Worm (Caenorhabditis elegans) whole organism, L2 larva: ENCODE measurements around the gene T01D3.6.

Experiments used
- C34F6.9 ChIP-seq: fragments of 150-350 bp; optimal IDR thresholded peaks from 2 replicates; lab custom pipeline; 2014; ENCODE audit warnings: missing biosample characterization, missing genetic modification characterization
- F13H6.1 ChIP-seq: sonication (generic microtip); optimal IDR thresholded peaks from 2 replicates; lab custom pipeline; 2016; ENCODE audit warnings: missing genetic modification characterization, missing compliant biosample characterization
- R02D3.7 ChIP-seq: fragments of 150-350 bp; optimal IDR thresholded peaks from 2 replicates; lab custom pipeline; 2014; ENCODE audit warnings: missing biosample characterization, missing genetic modification characterization
- Y55F3AM.14 ChIP-seq: fragments of 200-800 bp; sonication (Bioruptor generic); optimal IDR thresholded peaks from 2 replicates; lab custom pipeline; 2018; ENCODE audit warnings: mild to moderate bottlenecking, missing genetic modification characterization, missing compliant biosample characterization
- alr-1 ChIP-seq: fragments of 150-350 bp; optimal IDR thresholded peaks from 2 replicates; lab custom pipeline; 2014; ENCODE audit warnings: missing biosample characterization, missing genetic modification characterization
- ama-1 ChIP-seq: fragments of 150-350 bp; optimal IDR thresholded peaks from 2 replicates; lab custom pipeline; 2018; ENCODE audit warnings: inconsistent platforms
- ceh-16 ChIP-seq: fragments of 150-350 bp; optimal IDR thresholded peaks from 2 replicates; lab custom pipeline; 2014; ENCODE audit warnings: missing biosample characterization, missing genetic modification characterization
- ceh-82 ChIP-seq: fragments of 150-350 bp; optimal IDR thresholded peaks from 2 replicates; lab custom pipeline; 2014; ENCODE audit warnings: missing biosample characterization, missing genetic modification characterization
- crh-2 ChIP-seq: sonication (generic microtip); optimal IDR thresholded peaks from 2 replicates; lab custom pipeline; 2017; ENCODE audit warnings: missing biosample characterization, missing genetic modification characterization
- elt-1 ChIP-seq: fragments of 150-350 bp; optimal IDR thresholded peaks from 2 replicates; lab custom pipeline; 2014; ENCODE audit warnings: missing biosample characterization, missing genetic modification characterization
- elt-3 ChIP-seq: sonication (generic microtip); optimal IDR thresholded peaks from 2 replicates; lab custom pipeline; 2017; ENCODE audit warnings: missing biosample characterization, missing genetic modification characterization
- fos-1 ChIP-seq: fragments of 150-350 bp; optimal IDR thresholded peaks from 2 replicates; lab custom pipeline; 2014; ENCODE audit warnings: missing biosample characterization, missing genetic modification characterization
- gmeb-1 ChIP-seq: fragments of 150-350 bp; optimal IDR thresholded peaks from 2 replicates; lab custom pipeline; 2014; ENCODE audit warnings: missing biosample characterization, missing genetic modification characterization
- lin-11 ChIP-seq: fragments of 150-350 bp; sonication (generic microtip); optimal IDR thresholded peaks from 2 replicates; lab custom pipeline; 2014; ENCODE audit warnings: missing biosample characterization, missing genetic modification characterization, inconsistent platforms, mixed read lengths
- lsy-2 ChIP-seq, 2 experiments: fragments of 150-350 bp in 1 of 2; sonication (generic microtip) in 1 of 2; optimal IDR thresholded peaks; 2 replicates each; lab custom pipeline; 2014 to 2017; ENCODE audit warnings: missing biosample characterization in 2 of 2, missing genetic modification characterization in 2 of 2
- nhr-11 ChIP-seq: fragments of 150-350 bp; optimal IDR thresholded peaks from 2 replicates; lab custom pipeline; 2014; ENCODE audit warnings: missing biosample characterization, missing genetic modification characterization
- nhr-129 ChIP-seq: fragments of 150-350 bp; optimal IDR thresholded peaks from 2 replicates; lab custom pipeline; 2014; ENCODE audit warnings: missing biosample characterization, missing genetic modification characterization
- nhr-21 ChIP-seq: fragments of 150-350 bp; optimal IDR thresholded peaks from 2 replicates; lab custom pipeline; 2014; ENCODE audit warnings: missing biosample characterization, missing genetic modification characterization
- nhr-23 ChIP-seq: fragments of 150-350 bp; optimal IDR thresholded peaks from 2 replicates; lab custom pipeline; 2014; ENCODE audit warnings: missing biosample characterization, missing genetic modification reagents, missing genetic modification characterization
- nhr-237 ChIP-seq: fragments of 150-350 bp; optimal IDR thresholded peaks from 2 replicates; lab custom pipeline; 2014; ENCODE audit warnings: missing biosample characterization, missing genetic modification characterization
- nhr-25 ChIP-seq: fragments of 150-350 bp; sonication (generic microtip); optimal IDR thresholded peaks from 3 replicates; lab custom pipeline; 2014; ENCODE audit warnings: missing biosample characterization, missing genetic modification characterization
- nhr-6 ChIP-seq: fragments of 150-350 bp; optimal IDR thresholded peaks from 2 replicates; lab custom pipeline; 2014; ENCODE audit warnings: missing biosample characterization, missing genetic modification characterization
- nhr-77 ChIP-seq: fragments of 150-350 bp; optimal IDR thresholded peaks from 2 replicates; lab custom pipeline; 2014; ENCODE audit warnings: missing biosample characterization, missing genetic modification characterization
- peb-1 ChIP-seq: fragments of 150-350 bp; optimal IDR thresholded peaks from 2 replicates; lab custom pipeline; 2014; ENCODE audit warnings: missing biosample characterization, missing genetic modification characterization
- sem-4 ChIP-seq: fragments of 150-350 bp; optimal IDR thresholded peaks from 2 replicates; lab custom pipeline; 2014; ENCODE audit warnings: missing biosample characterization, missing genetic modification reagents, missing genetic modification characterization
- skn-1 ChIP-seq: sonication (generic microtip); optimal IDR thresholded peaks from 2 replicates; lab custom pipeline; 2017; ENCODE audit warnings: missing biosample characterization, missing genetic modification characterization
- sma-9 ChIP-seq, 2 experiments: fragments of 150-350 bp in 1 of 2; sonication (generic microtip) in 1 of 2; optimal IDR thresholded peaks; 2 replicates each; lab custom pipeline; 2014 to 2016; ENCODE audit warnings: missing genetic modification characterization in 2 of 2, mild to moderate bottlenecking in 1 of 2, missing biosample characterization in 1 of 2, missing compliant biosample characterization in 1 of 2, missing genetic modification reagents in 1 of 2, moderate library complexity in 1 of 2
- unc-55 ChIP-seq: fragments of 150-350 bp; sonication (generic microtip); optimal IDR thresholded peaks from 3 replicates; lab custom pipeline; 2014; ENCODE audit warnings: missing biosample characterization, missing genetic modification reagents, missing genetic modification characterization
- zag-1 ChIP-seq: fragments of 150-350 bp; optimal IDR thresholded peaks from 2 replicates; lab custom pipeline; 2014; ENCODE audit warnings: missing biosample characterization, missing genetic modification characterization
- ztf-1 ChIP-seq: fragments of 200-800 bp; sonication (Bioruptor generic); conservative IDR thresholded peaks from 2 replicates; pipeline ENCODE4 v1.3.6; 2022; ENCODE audit warnings: missing genetic modification characterization, missing compliant biosample characterization
- ztf-4 ChIP-seq: fragments of 150-350 bp; optimal IDR thresholded peaks from 2 replicates; lab custom pipeline; 2014; ENCODE audit warnings: missing biosample characterization, missing genetic modification characterization

T01D3.6 gene

DNA sequence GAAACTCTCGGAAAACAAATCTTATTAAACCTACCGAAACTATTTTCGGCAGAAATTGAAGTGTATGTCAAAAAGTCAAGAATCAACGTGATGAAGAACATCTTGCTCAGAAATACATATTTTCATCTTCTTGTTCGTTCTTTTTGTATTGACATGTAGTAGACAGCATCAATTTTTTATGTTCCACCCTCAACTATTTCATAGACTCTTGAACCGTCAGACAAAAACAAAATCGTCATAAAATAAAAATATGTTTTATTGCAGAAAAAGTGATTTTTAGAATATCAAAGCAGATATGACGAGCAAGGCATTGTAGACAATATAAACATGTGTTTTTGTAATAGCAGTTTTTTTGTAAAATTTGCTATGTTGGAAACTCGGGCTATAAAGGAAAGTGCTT, 8.2 kb downstream of the T01D3.6 start, which contains the start of gene F35E12.2:
Gene F35E12.2 (minus strand): TSS at position 101 of the 400 bp plus-strand sequence.
- no peak for TF ChIP-seq R02D3.7 (tag; lab: Kevin White, UChicago)
- TF ChIP-seq nhr-11 (tag; lab: Kevin White, UChicago): no peak

ce11 chrV:13725574-13725973, 8.9 kb downstream of the T01D3.6 start, which contains the start of gene fbxa-181:
fbxa-181 (plus strand) TSS chrV:13725874.
- TF ChIP-seq alr-1 (tag; lab: Kevin White, UChicago): no peak
- no peak for TF ChIP-seq unc-55 (GFP tag; lab: Kevin White, UChicago)
- no peak for TF ChIP-seq lsy-2 (tag; optimal IDR thresholded peaks at IDR 0.05; lab: Kevin White, UChicago)
- no peak for TF ChIP-seq ceh-16 (tag; lab: Kevin White, UChicago)

DNA sequence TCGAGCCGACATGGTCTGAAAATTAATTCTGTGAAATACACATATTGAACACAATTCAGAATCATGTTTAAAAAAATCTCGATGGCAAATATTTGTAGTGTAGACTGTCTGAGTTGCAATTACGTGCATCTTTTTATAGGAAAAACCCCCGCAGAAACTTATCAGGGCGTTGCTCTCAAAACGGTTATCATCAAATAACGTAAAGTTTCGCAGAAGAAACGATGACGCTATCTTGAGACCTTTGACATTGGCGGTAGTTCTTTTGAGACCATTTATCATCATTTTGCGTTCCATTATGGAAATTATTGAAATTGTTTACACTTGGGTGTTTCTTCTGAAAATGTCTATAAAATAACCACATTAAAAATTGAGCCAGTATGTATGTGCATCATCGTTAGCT, 14.1 kb downstream of the T01D3.6 start, which contains the start of gene dct-17:
Gene dct-17 (minus strand): TSS at position 23 of the 400 bp plus-strand sequence.
- TF ChIP-seq nhr-25 (no peak), Y55F3AM.14 (no peak), skn-1 (peak; percentile 48), ceh-16 (tag; lab: Kevin White, UChicago) (no peak), fos-1 (peak; percentile 91)
- TF ChIP-seq, all 48 proteins: peak for 2

- no peak for TF ChIP-seq nhr-21
- TF ChIP-seq fos-1: peak; percentile 19
- TF ChIP-seq, all 48 proteins: peak for 1
Observed at ce11 chrV:13736147-13736546, 19.5 kb downstream of the T01D3.6 start, which contains the start of gene F35E12.6. F35E12.6 (minus strand) TSS chrV:13736247.

ce11 chrV:13738374-13738773, 21.8 kb downstream of the T01D3.6 start, which contains the start of gene irg-5:
irg-5 (minus strand) TSS chrV:13738474.
- TF ChIP-seq nhr-129: no peak
- TF ChIP-seq lin-11 (tag; lab: Kevin White, UChicago): no peak
- no peak for TF ChIP-seq zag-1 (tag; lab: Kevin White, UChicago)
- no peak for TF ChIP-seq nhr-6 (tag; lab: Kevin White, UChicago)
- no peak for TF ChIP-seq elt-3 (tag; lab: Kevin White, UChicago)
- TF ChIP-seq nhr-77 (tag; lab: Kevin White, UChicago): no peak
- TF ChIP-seq nhr-11 (tag; lab: Kevin White, UChicago): no peak
- TF ChIP-seq nhr-21: no peak
- no peak for TF ChIP-seq crh-2 (tag; lab: Kevin White, UChicago)

DNA sequence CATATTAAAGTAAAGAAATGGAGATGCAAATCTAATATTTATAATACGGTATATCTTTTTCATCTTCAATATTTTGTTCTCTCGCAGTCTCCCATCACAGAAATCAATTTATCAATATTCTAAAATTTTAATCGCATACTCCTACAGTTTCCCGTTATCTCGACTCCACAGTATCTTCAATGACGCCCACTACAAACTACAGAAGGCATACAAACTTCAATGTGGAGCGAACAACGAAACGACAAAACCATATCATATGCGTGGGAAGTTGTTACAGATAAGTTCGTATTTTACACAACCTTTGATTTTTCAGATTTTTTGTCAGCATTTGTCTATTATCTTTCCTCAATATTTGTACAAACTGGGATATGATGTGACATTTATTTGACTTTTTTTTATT, 23.3 kb downstream of the T01D3.6 start:
- TF ChIP-seq sma-9 (GFP tag; optimal IDR thresholded peaks at IDR 0.05; lab: Kevin White, UChicago) (peak; percentile 40), sma-9 (tag; optimal IDR thresholded peaks at IDR 0.05; lab: Kevin White, UChicago) (no peak), fos-1 (peak; percentile 51), elt-1 (tag; lab: Kevin White, UChicago) (no peak), sem-4 (tag; lab: Kevin White, UChicago) (no peak)

DNA sequence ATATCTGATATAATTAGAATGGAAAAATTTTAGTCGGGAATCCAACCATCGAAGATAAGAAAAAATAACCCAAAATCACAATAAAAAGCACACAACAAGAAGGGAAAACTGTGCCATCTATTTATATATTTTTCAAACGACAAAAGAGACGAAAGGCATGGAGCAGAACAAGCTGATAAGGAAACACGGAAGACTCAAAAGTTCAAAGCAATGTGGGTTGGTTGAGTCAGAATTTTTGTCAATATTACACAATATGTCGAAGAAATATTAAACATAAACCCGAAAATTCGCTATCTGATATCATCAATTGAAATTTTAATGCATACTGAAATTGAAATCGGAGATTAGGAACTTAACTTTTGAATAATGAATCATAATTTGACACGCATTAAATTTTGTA, 28.3 kb downstream of the T01D3.6 start, which contains the start of gene F35E12.9:
Gene F35E12.9 (minus strand): TSS at position 227 of the 400 bp plus-strand sequence.
- TF ChIP-seq crh-2 (tag; lab: Kevin White, UChicago) (peak; percentile 20), F13H6.1 (tag; lab: Kevin White, UChicago) (peak; percentile 3), ceh-82 (no peak), gmeb-1 (tag; lab: Kevin White, UChicago) (peak; percentile 40), ama-1 (no peak), nhr-23 (no peak), sma-9 (GFP tag; optimal IDR thresholded peaks at IDR 0.05; lab: Kevin White, UChicago) (peak; percentile 22), sma-9 (tag; optimal IDR thresholded peaks at IDR 0.05; lab: Kevin White, UChicago) (no peak), peb-1 (no peak), C34F6.9 (no peak), nhr-237 (tag; lab: Kevin White, UChicago) (no peak), ztf-4 (no peak), nhr-25 (no peak), nhr-129 (no peak), ztf-1 (GFP tag; lab: Robert Waterston, UW) (no peak), Y55F3AM.14 (no peak), unc-55 (GFP tag; lab: Kevin White, UChicago) (no peak), skn-1 (peak; percentile 46), fos-1 (peak; percentile 98)
